Worm (Caenorhabditis elegans) whole organism, early embryonic: ENCODE results near the gene mfsd-13.2.

Experiments
- B0310.2 ChIP-seq: sonication (generic microtip); optimal IDR thresholded peaks from 2 replicates; lab custom pipeline; 2016; ENCODE audit warnings: mild to moderate bottlenecking, missing genetic modification characterization, missing compliant biosample characterization
- F13C5.2 ChIP-seq: sonication (generic microtip); optimal IDR thresholded peaks from 2 replicates; lab custom pipeline; 2017; ENCODE audit warnings: mild to moderate bottlenecking, missing genetic modification characterization, inconsistent platforms, missing compliant biosample characterization
- aly-1 ChIP-seq: sonication (generic microtip); optimal IDR thresholded peaks from 2 replicates; lab custom pipeline; 2016; ENCODE audit warnings: missing genetic modification characterization, missing compliant biosample characterization
- ama-1 ChIP-seq: fragments of 150-350 bp; optimal IDR thresholded peaks from 2 replicates; lab custom pipeline; 2014
- ceh-13 ChIP-seq: fragments of 200-800 bp; sonication (Bioruptor generic); optimal IDR thresholded peaks from 2 replicates; lab custom pipeline; 2018; ENCODE audit warnings: mild to moderate bottlenecking, missing genetic modification characterization, missing compliant biosample characterization
- ceh-36 ChIP-seq: sonication (generic microtip); optimal IDR thresholded peaks from 2 replicates; lab custom pipeline; 2016; ENCODE audit warnings: missing genetic modification characterization, inconsistent platforms, missing compliant biosample characterization
- ets-7 ChIP-seq: sonication (generic microtip); optimal IDR thresholded peaks from 2 replicates; lab custom pipeline; 2016; ENCODE audit warnings: missing genotype, missing genetic modification characterization, missing compliant biosample characterization
- flt-1 ChIP-seq: fragments of 200-800 bp; sonication (Bioruptor generic); IDR thresholded peaks from 2 replicates; pipeline ENCODE4 v1.3.6; 2022; ENCODE audit warnings: missing genetic modification characterization, missing compliant biosample characterization
- hmbx-1 ChIP-seq: sonication (generic microtip); optimal IDR thresholded peaks from 2 replicates; lab custom pipeline; 2016; ENCODE audit warnings: mild to moderate bottlenecking, missing genetic modification characterization, missing compliant biosample characterization
- hmg-4 ChIP-seq: fragments of 200-800 bp; sonication (Bioruptor generic); optimal IDR thresholded peaks from 2 replicates; lab custom pipeline; 2018; ENCODE audit warnings: mild to moderate bottlenecking, missing genetic modification characterization, missing compliant biosample characterization
- hnd-1 ChIP-seq: sonication (generic microtip); optimal IDR thresholded peaks from 2 replicates; lab custom pipeline; 2016; ENCODE audit warnings: missing genetic modification characterization, missing compliant biosample characterization
- pes-1 ChIP-seq: fragments of 200-800 bp; sonication (Bioruptor generic); IDR thresholded peaks from 2 replicates; pipeline ENCODE4 v1.3.6; 2022; ENCODE audit warnings: missing genetic modification reagents, missing genetic modification characterization, missing compliant biosample characterization
- scrt-1 ChIP-seq: fragments of 200-800 bp; sonication (Bioruptor generic); IDR thresholded peaks from 2 replicates; pipeline ENCODE4 v1.3.6; 2022; ENCODE audit warnings: missing genetic modification characterization, missing compliant biosample characterization
- sea-1 ChIP-seq: fragments of 200-800 bp; sonication (Bioruptor generic); conservative IDR thresholded peaks from 2 replicates; pipeline ENCODE4 v1.3.6; 2022; ENCODE audit warnings: missing genetic modification characterization, missing compliant biosample characterization
- tbx-11 ChIP-seq: fragments of 200-800 bp; sonication (Bioruptor generic); IDR thresholded peaks from 2 replicates; pipeline ENCODE4 v1.3.6; 2022; ENCODE audit warnings: missing genetic modification characterization, missing compliant biosample characterization
- tbx-37 ChIP-seq: fragments of 200-800 bp; sonication (Bioruptor generic); conservative IDR thresholded peaks from 2 replicates; pipeline ENCODE4 v1.3.6; 2022; ENCODE audit warnings: missing genetic modification reagents, missing genetic modification characterization, missing compliant biosample characterization
- tra-4 ChIP-seq: sonication (generic microtip); optimal IDR thresholded peaks from 2 replicates; lab custom pipeline; 2017; ENCODE audit warnings: missing genetic modification characterization, missing compliant biosample characterization

The mfsd-13.2 gene

ce11 chrII:7151969-7152631, 13.5 kb downstream of the mfsd-13.2 start, which contains the start of gene fust-1:
fust-1 (plus strand) TSS chrII:7152581.
- TF ChIP-seq tbx-11 (GFP tag; lab: Robert Waterston, UW): peak; percentile 48; the same call in 1 of the 2 replicates
- no peak for TF ChIP-seq ets-7 (tag; lab: Kevin White, UChicago)
- peak; percentile 77 for TF ChIP-seq pes-1 (GFP tag; lab: Robert Waterston, UW)
- no peak for TF ChIP-seq B0310.2 (tag; lab: Kevin White, UChicago)
- peak; percentile 64; the same call in 1 of the 2 replicates for TF ChIP-seq flt-1 (GFP tag; lab: Robert Waterston, UW)
- peak; percentile 58; the same call in 1 of the 2 replicates for TF ChIP-seq scrt-1 (GFP tag; lab: Robert Waterston, UW)
- peak; percentile 46 for TF ChIP-seq hmg-4 (GFP tag; lab: Kevin White, UChicago)
- TF ChIP-seq tbx-37: peak; percentile 33; the same call in 1 of the 2 replicates
- peak; percentile 89 for TF ChIP-seq F13C5.2
- peak; percentile 19 for TF ChIP-seq hmbx-1
- peak; percentile 39 for TF ChIP-seq ceh-36 (tag; lab: Kevin White, UChicago)
- TF ChIP-seq hnd-1 (tag; lab: Kevin White, UChicago): peak; percentile 1
- TF ChIP-seq ceh-13 (GFP tag; lab: Kevin White, UChicago): no peak

ce11 chrII:7148099-7148498, 17.6 kb downstream of the mfsd-13.2 start, which contains the start of gene T07F8.1:
T07F8.1 (plus strand) TSS chrII:7148399.
- TF ChIP-seq hmg-4 (GFP tag; lab: Kevin White, UChicago) (no peak), tbx-37 (no peak), F13C5.2 (no peak)

ce11 chrII:7147550-7147949, 18.1 kb downstream of the mfsd-13.2 start:
- TF ChIP-seq F13C5.2 (no peak), pes-1 (GFP tag; lab: Robert Waterston, UW) (no peak), ama-1 (no peak), tbx-11 (GFP tag; lab: Robert Waterston, UW) (no peak), sea-1 (GFP tag; lab: Robert Waterston, UW) (no peak)

- TF ChIP-seq B0310.2 (tag; lab: Kevin White, UChicago): no peak
- no peak for TF ChIP-seq tbx-37
Measured at ce11 chrII:7146240-7146639, 19.4 kb downstream of the mfsd-13.2 start.

- TF ChIP-seq F13C5.2 (no peak), aly-1 (tag; lab: Kevin White, UChicago) (no peak), ceh-13 (GFP tag; lab: Kevin White, UChicago) (no peak), hnd-1 (tag; lab: Kevin White, UChicago) (no peak), hmg-4 (GFP tag; lab: Kevin White, UChicago) (no peak)
Measured at ce11 chrII:7144307-7144706, 21.3 kb downstream of the mfsd-13.2 start, which contains the start of gene npr-31. npr-31 (plus strand) TSS chrII:7144607.

- TF ChIP-seq hmg-4 (GFP tag; lab: Kevin White, UChicago) (no peak), F13C5.2 (no peak), scrt-1 (GFP tag; lab: Robert Waterston, UW) (no peak), hnd-1 (tag; lab: Kevin White, UChicago) (no peak), ceh-13 (GFP tag; lab: Kevin White, UChicago) (no peak), B0310.2 (tag; lab: Kevin White, UChicago) (no peak), aly-1 (tag; lab: Kevin White, UChicago) (no peak), tbx-37 (no peak), flt-1 (GFP tag; lab: Robert Waterston, UW) (no peak), pes-1 (GFP tag; lab: Robert Waterston, UW) (no peak), ama-1 (no peak), ceh-36 (tag; lab: Kevin White, UChicago) (no peak), sea-1 (GFP tag; lab: Robert Waterston, UW) (no peak), tra-4 (no peak), hmbx-1 (no peak), ets-7 (tag; lab: Kevin White, UChicago) (no peak), tbx-11 (GFP tag; lab: Robert Waterston, UW) (no peak)
Measured at ce11 chrII:7139064-7139463, 26.6 kb downstream of the mfsd-13.2 start.

ce11 chrII:7131871-7132693, 33.6 kb downstream of the mfsd-13.2 start, which contains the start of the genes T07F8.4 and gld-3:
T07F8.4 (minus strand) TSS chrII:7132032.
gld-3 (plus strand) TSS chrII:7132643.
- TF ChIP-seq hmbx-1 (no peak), hmg-4 (GFP tag; lab: Kevin White, UChicago) (no peak), aly-1 (tag; lab: Kevin White, UChicago) (no peak), ama-1 (no peak), scrt-1 (GFP tag; lab: Robert Waterston, UW) (no peak), tbx-37 (no peak), tbx-11 (GFP tag; lab: Robert Waterston, UW) (no peak), ceh-13 (GFP tag; lab: Kevin White, UChicago) (no peak), ets-7 (tag; lab: Kevin White, UChicago) (no peak)

ce11 chrII:7126457-7126856, 39.2 kb downstream of the mfsd-13.2 start, which contains the start of gene F10E7.1:
F10E7.1 (plus strand) TSS chrII:7126757.
- TF ChIP-seq hnd-1 (tag; lab: Kevin White, UChicago) (no peak), pes-1 (GFP tag; lab: Robert Waterston, UW) (no peak)
